Fruit fly (Drosophila melanogaster): ENCODE data around the gene Nup154.

Nup154 gene

dm6 chr2L:11003925-11004673 lies 521 bp upstream of the Nup154 start, which contains the start of gene RpL9 (continued):
- peak; percentile 78 for TF ChIP-seq Asciz (GFP tag; optimal IDR thresholded peaks at IDR 0.05)
- peak; percentile 33 for TF ChIP-seq fd102C (GFP tag; optimal IDR thresholded peaks at IDR 0.05)
- TF ChIP-seq Ets65A (GFP tag), result peak; percentile 94
- no peak for TF ChIP-seq Trl (optimal IDR thresholded peaks at IDR 0.05)
- peak; percentile 83 for TF ChIP-seq Trl (GFP tag; optimal IDR thresholded peaks at IDR 0.05)
- TF ChIP-seq mirr (GFP tag; optimal IDR thresholded peaks at IDR 0.05), result no peak
- no peak for TF ChIP-seq D (optimal IDR thresholded peaks at IDR 0.05)
- peak; percentile 61 for TF ChIP-seq D (GFP tag; optimal IDR thresholded peaks at IDR 0.05)
- peak; percentile 71 for TF ChIP-seq CG18011 (GFP tag; optimal IDR thresholded peaks at IDR 0.05)
- TF ChIP-seq Dref (GFP tag; IDR thresholded peaks at IDR 0.05), result no peak
- no peak for TF ChIP-seq CG7839 (tag; optimal IDR thresholded peaks at IDR 0.05)
- peak in 1 of 2 experiments; percentile 65 for TF ChIP-seq bsh (GFP tag; optimal IDR thresholded peaks at IDR 0.05)
- TF ChIP-seq CG2875 (GFP tag; optimal IDR thresholded peaks at IDR 0.05), result peak; percentile 73
- TF ChIP-seq so (GFP tag; IDR thresholded peaks at IDR 0.05), result no peak
- TF ChIP-seq zf30C (GFP tag; optimal IDR thresholded peaks at IDR 0.05), result peak; percentile 37
- peak; percentile 60 for TF ChIP-seq CG8089 (GFP tag; optimal IDR thresholded peaks at IDR 0.05)
- peak; percentile 68 for TF ChIP-seq CG13624 (GFP tag; optimal IDR thresholded peaks at IDR 0.05)
- TF ChIP-seq Bteb2 (GFP tag; optimal IDR thresholded peaks at IDR 0.05), result peak; percentile 49
- peak; percentile 49 for TF ChIP-seq dmrt11E (tag; optimal IDR thresholded peaks at IDR 0.05)
- TF ChIP-seq CG4360 (GFP tag; IDR thresholded peaks at IDR 0.05), result peak; percentile 23
- TF ChIP-seq CG14667 (GFP tag; IDR thresholded peaks at IDR 0.05), result no peak
- TF ChIP-seq CG8944 (GFP tag; optimal IDR thresholded peaks at IDR 0.05), result peak; percentile 18
- peak; percentile 75 for TF ChIP-seq CG32532 (GFP tag; IDR thresholded peaks at IDR 0.05)
- peak; percentile 33 for TF ChIP-seq CG9876 (GFP tag; optimal IDR thresholded peaks at IDR 0.05)
- TF ChIP-seq salm (tag; optimal IDR thresholded peaks at IDR 0.05), result peak; percentile 73
- no peak for TF ChIP-seq ssp (GFP tag; IDR thresholded peaks at IDR 0.05)
- TF ChIP-seq CrebB (tag; optimal IDR thresholded peaks at IDR 0.05), result peak; percentile 84
- peak in 1 of 3 experiments; percentile 35 for TF ChIP-seq Stat92E (GFP tag; optimal IDR thresholded peaks at IDR 0.05)
- TF ChIP-seq chinmo (GFP tag; IDR thresholded peaks at IDR 0.05; ENCODE audit: partially characterized antibody), result no peak
- TF ChIP-seq CG7357 (GFP tag; IDR thresholded peaks at IDR 0.05), result 0 out of 3 replicates have a peak, but pooled peaks have one; percentile 25
- peak; percentile 52 for TF ChIP-seq Hsf (GFP tag; optimal IDR thresholded peaks at IDR 0.05)
- TF ChIP-seq Fer3 (tag; optimal IDR thresholded peaks at IDR 0.05), result peak; percentile 68
- peak; percentile 67 for TF ChIP-seq stc (GFP tag; IDR thresholded peaks at IDR 0.05)
- TF ChIP-seq Sin3A (optimal IDR thresholded peaks at IDR 0.05), result peak; percentile 30
- peak; percentile 50 for TF ChIP-seq CG1647 (GFP tag; optimal IDR thresholded peaks at IDR 0.05)
- no peak for TF ChIP-seq CG1832 (GFP tag; optimal IDR thresholded peaks at IDR 0.05)
- TF ChIP-seq CG1603 (tag; optimal IDR thresholded peaks at IDR 0.05), result peak; percentile 75
- TF ChIP-seq CG6683 (GFP tag; optimal IDR thresholded peaks at IDR 0.05), result peak; percentile 43
- no peak for TF ChIP-seq Hey (tag; optimal IDR thresholded peaks at IDR 0.05)
- TF ChIP-seq Nf-YA (GFP tag; IDR thresholded peaks at IDR 0.05), result peak; percentile 49; the same call in 1 of the 2 replicates
- TF ChIP-seq mld (GFP tag; IDR thresholded peaks at IDR 0.05; ENCODE audit: partially characterized antibody), result no peak
- TF ChIP-seq Hand (GFP tag; optimal IDR thresholded peaks at IDR 0.05), result no peak
- no peak for TF ChIP-seq H15 (GFP tag; IDR thresholded peaks at IDR 0.05)
- peak; percentile 58 for TF ChIP-seq Spps (tag; optimal IDR thresholded peaks at IDR 0.05)
- no peak; the same call in 1 of the 2 replicates for TF ChIP-seq CG3847 (GFP tag; IDR thresholded peaks at IDR 0.05)
- TF ChIP-seq CG12769 (tag; optimal IDR thresholded peaks at IDR 0.05), result peak; percentile 63
- TF ChIP-seq Mes4 (GFP tag; optimal IDR thresholded peaks at IDR 0.05), result peak; percentile 68
- TF ChIP-seq CG15011 (GFP tag; optimal IDR thresholded peaks at IDR 0.05), result peak; percentile 74
- TF ChIP-seq CG17802 (tag; optimal IDR thresholded peaks at IDR 0.05), result peak; percentile 48
- TF ChIP-seq Scr (GFP tag; IDR thresholded peaks at IDR 0.05; ENCODE audit: partially characterized antibody), result no peak
